Fruit fly (Drosophila melanogaster): ENCODE data around the gene kek5.

kek5 gene

DNA sequence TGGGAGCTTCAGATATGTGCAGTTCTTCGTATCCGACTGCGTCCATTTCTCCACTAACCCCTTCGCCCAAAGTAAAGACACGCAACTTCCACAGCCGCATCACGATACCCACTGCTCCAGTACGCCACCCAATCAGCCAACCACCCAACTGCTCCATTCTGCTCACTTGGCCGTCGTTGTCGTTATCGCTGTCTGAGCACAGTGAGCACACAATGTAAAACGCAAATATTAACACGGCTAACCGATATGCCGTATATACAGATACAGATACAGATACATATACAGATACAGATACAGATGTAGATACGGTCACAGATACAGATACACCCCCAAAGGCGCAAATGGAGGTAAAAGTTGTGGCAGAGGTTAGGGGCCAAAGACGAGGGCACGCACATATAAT lies 22.5 kb downstream of the kek5 start (continued):
- TF ChIP-seq CG8924 (tag; optimal IDR thresholded peaks at IDR 0.05) (no peak), CG4360 (GFP tag; IDR thresholded peaks at IDR 0.05) (no peak), dmrt99B (tag; optimal IDR thresholded peaks at IDR 0.05) (peak; percentile 1), BtbVII (GFP tag; optimal IDR thresholded peaks at IDR 0.05) (no peak), Meics (GFP tag; optimal IDR thresholded peaks at IDR 0.05) (no peak), CG16813 (GFP tag; IDR thresholded peaks at IDR 0.05; ENCODE audit: partially characterized antibody) (no peak), CG32532 (GFP tag; IDR thresholded peaks at IDR 0.05) (no peak), HLH54F (GFP tag; optimal IDR thresholded peaks at IDR 0.05) (no peak), HLHmδ (GFP tag; optimal IDR thresholded peaks at IDR 0.05) (peak; percentile 28), tgo (GFP tag; IDR thresholded peaks at IDR 0.05) (no peak), Dll (GFP tag; IDR thresholded peaks at IDR 0.05; ENCODE audit: partially characterized antibody) (no peak), sens (GFP tag) (peak; percentile 51), CG31365 (tag; optimal IDR thresholded peaks at IDR 0.05) (no peak), CG16815 (GFP tag; optimal IDR thresholded peaks at IDR 0.05) (no peak), vfl (GFP tag; optimal IDR thresholded peaks at IDR 0.05) (no peak), ind (GFP tag; optimal IDR thresholded peaks at IDR 0.05) (no peak), CG12769 (tag; optimal IDR thresholded peaks at IDR 0.05) (no peak), Vsx1 (GFP tag; optimal IDR thresholded peaks at IDR 0.05) (no peak), al (GFP tag; IDR thresholded peaks at IDR 0.05) (no peak), Doc3 (GFP tag; IDR thresholded peaks at IDR 0.05; ENCODE audit: partially characterized antibody) (no peak), h (optimal IDR thresholded peaks at IDR 0.05) (no peak), CG4820 (GFP tag; optimal IDR thresholded peaks at IDR 0.05) (no peak), CG8290 (GFP tag; optimal IDR thresholded peaks at IDR 0.05) (no peak), CG8290 (tag; optimal IDR thresholded peaks at IDR 0.05) (peak in 1 of 2 experiments; percentile 58), CG11093 (GFP tag; IDR thresholded peaks at IDR 0.05) (no peak), tin (GFP tag; optimal IDR thresholded peaks at IDR 0.05) (no peak), CG10267 (tag; optimal IDR thresholded peaks at IDR 0.05) (no peak), NFAT (GFP tag; IDR thresholded peaks at IDR 0.05) (no peak), Abd-B (GFP tag; optimal IDR thresholded peaks at IDR 0.05) (no peak), CG10209 (GFP tag; optimal IDR thresholded peaks at IDR 0.05) (no peak), tx (GFP tag; optimal IDR thresholded peaks at IDR 0.05) (no peak), lbe (GFP tag; optimal IDR thresholded peaks at IDR 0.05) (no peak), yki (optimal IDR thresholded peaks at IDR 0.05) (no peak), D (optimal IDR thresholded peaks at IDR 0.05) (no peak), D (GFP tag; optimal IDR thresholded peaks at IDR 0.05) (no peak), CG33557 (GFP tag; optimal IDR thresholded peaks at IDR 0.05) (peak; percentile 25), Deaf1 (tag; optimal IDR thresholded peaks at IDR 0.05) (no peak), CG12236 (GFP tag; optimal IDR thresholded peaks at IDR 0.05) (no peak), Optix (GFP tag; IDR thresholded peaks at IDR 0.05) (no peak), CG13624 (GFP tag; optimal IDR thresholded peaks at IDR 0.05) (no peak), CG18011 (GFP tag; optimal IDR thresholded peaks at IDR 0.05) (no peak), pzg (GFP tag; optimal IDR thresholded peaks at IDR 0.05) (no peak), Oaz (GFP tag; IDR thresholded peaks at IDR 0.05) (no peak), CG30431 (GFP tag; optimal IDR thresholded peaks at IDR 0.05) (no peak), Side (GFP tag; optimal IDR thresholded peaks at IDR 0.05) (peak; percentile 9), nom (GFP tag; optimal IDR thresholded peaks at IDR 0.05) (peak; percentile 6), CG8388 (GFP tag; optimal IDR thresholded peaks at IDR 0.05) (no peak), ab (GFP tag; optimal IDR thresholded peaks at IDR 0.05) (no peak), Pdp1 (GFP tag; optimal IDR thresholded peaks at IDR 0.05) (no peak), CG18262 (tag; optimal IDR thresholded peaks at IDR 0.05) (no peak), CG2875 (GFP tag; optimal IDR thresholded peaks at IDR 0.05) (peak; percentile 20), hb (GFP tag; IDR thresholded peaks at IDR 0.05; ENCODE audit: partially characterized antibody) (no peak), CoRest (tag; optimal IDR thresholded peaks at IDR 0.05) (no peak)

Measured in whole organism, embryonic.